Fruit fly (Drosophila melanogaster) whole organism, adult: ENCODE data around the gene phol.

Source experiments
- CG11617 ChIP-seq: fragments of 200-800 bp; sonication (Bioruptor generic); optimal IDR thresholded peaks from 2 replicates; lab custom pipeline; 2017; ENCODE audit warnings: mild to moderate bottlenecking, missing biosample characterization, missing genetic modification reagents, missing genetic modification characterization
- CG12768 ChIP-seq: fragments of 200-800 bp; sonication (Bioruptor generic); optimal IDR thresholded peaks from 2 replicates; lab custom pipeline; 2017; ENCODE audit warnings: missing biosample characterization, missing genetic modification characterization, mild to moderate bottlenecking, moderate library complexity, missing genetic modification reagents
- CG14711 ChIP-seq: fragments of 200-800 bp; sonication (Bioruptor generic); optimal IDR thresholded peaks from 2 replicates; lab custom pipeline; 2018; ENCODE audit warnings: missing biosample characterization, mild to moderate bottlenecking, missing genetic modification characterization, moderate library complexity
- CG1620 ChIP-seq: fragments of 200-800 bp; sonication (Bioruptor generic); optimal IDR thresholded peaks from 2 replicates; lab custom pipeline; 2016; ENCODE audit warnings: missing biosample characterization, missing genetic modification characterization
- CG33017 ChIP-seq: fragments of 200-800 bp; sonication (Bioruptor generic); optimal IDR thresholded peaks from 2 replicates; lab custom pipeline; 2018; ENCODE audit warnings: missing biosample characterization, mild to moderate bottlenecking, missing genetic modification characterization, moderate library complexity
- CG5204 ChIP-seq: fragments of 200-800 bp; sonication (Bioruptor generic); optimal IDR thresholded peaks from 2 replicates; lab custom pipeline; 2016; ENCODE audit warnings: missing biosample characterization, missing genetic modification characterization
- CG7045 ChIP-seq: fragments of 200-800 bp; sonication (Bioruptor generic); optimal IDR thresholded peaks from 2 replicates; lab custom pipeline; 2017; ENCODE audit warnings: missing biosample characterization, mild to moderate bottlenecking, missing genetic modification characterization
- CG7101 ChIP-seq: fragments of 200-800 bp; sonication (Bioruptor generic); optimal IDR thresholded peaks from 2 replicates; lab custom pipeline; 2018; ENCODE audit warnings: missing biosample characterization, mild to moderate bottlenecking, missing genetic modification characterization, moderate library complexity
- Clk ChIP-seq: fragments of 200-800 bp; sonication (Bioruptor generic); optimal IDR thresholded peaks from 2 replicates; lab custom pipeline; 2017; ENCODE audit warnings: missing biosample characterization, missing genetic modification characterization
- Crg-1 ChIP-seq: fragments of 200-800 bp; sonication (Bioruptor generic); optimal IDR thresholded peaks from 2 replicates; lab custom pipeline; 2016; ENCODE audit warnings: missing biosample characterization, missing genetic modification characterization
- Hr96 ChIP-seq: fragments of 200-800 bp; sonication (Bioruptor generic); optimal IDR thresholded peaks from 2 replicates; lab custom pipeline; 2016; ENCODE audit warnings: missing biosample characterization, missing genetic modification characterization
- Mnt ChIP-seq: fragments of 200-800 bp; sonication (Bioruptor generic); optimal IDR thresholded peaks from 2 replicates; lab custom pipeline; 2016; ENCODE audit warnings: missing biosample characterization, mild to moderate bottlenecking, missing genetic modification characterization
- bab1 ChIP-seq: fragments of 200-800 bp; sonication (Bioruptor generic); optimal IDR thresholded peaks from 3 replicates; lab custom pipeline; 2019; ENCODE audit warnings: missing biosample characterization, mild to moderate bottlenecking, missing genetic modification characterization, moderate library complexity
- cic ChIP-seq: fragments of 200-800 bp; sonication (Bioruptor generic); optimal IDR thresholded peaks from 2 replicates; lab custom pipeline; 2017; ENCODE audit warnings: missing biosample characterization, mild to moderate bottlenecking, missing genetic modification characterization, moderate library complexity
- cnc ChIP-seq, 2 experiments: fragments of >200 bp; optimal IDR thresholded peaks; 2 replicates each; lab custom pipeline; 2017
- kay ChIP-seq: fragments of 200-800 bp; sonication (Bioruptor generic); peaks from one replicate; lab custom pipeline; 2016; ENCODE audit warnings: missing biosample characterization, missing genetic modification characterization, borderline replicate concordance
- ovo ChIP-seq: fragments of 200-800 bp; sonication (Bioruptor generic); optimal IDR thresholded peaks from 2 replicates; lab custom pipeline; 2016; ENCODE audit warnings: missing biosample characterization, missing genetic modification characterization
- pad ChIP-seq: fragments of 200-800 bp; sonication (Bioruptor generic); optimal IDR thresholded peaks from 3 replicates; lab custom pipeline; 2017; ENCODE audit warnings: missing biosample characterization, missing genetic modification characterization, mild to moderate bottlenecking, moderate library complexity, missing genetic modification reagents
- tj ChIP-seq: fragments of 200-800 bp; sonication (Bioruptor generic); optimal IDR thresholded peaks from 3 replicates; lab custom pipeline; 2017; ENCODE audit warnings: missing biosample characterization, mild to moderate bottlenecking, missing genetic modification characterization, moderate library complexity
- toe ChIP-seq: fragments of 200-800 bp; sonication (Bioruptor generic); optimal IDR thresholded peaks from 2 replicates; lab custom pipeline; 2016; ENCODE audit warnings: missing biosample characterization, missing genetic modification characterization

phol gene

DNA sequence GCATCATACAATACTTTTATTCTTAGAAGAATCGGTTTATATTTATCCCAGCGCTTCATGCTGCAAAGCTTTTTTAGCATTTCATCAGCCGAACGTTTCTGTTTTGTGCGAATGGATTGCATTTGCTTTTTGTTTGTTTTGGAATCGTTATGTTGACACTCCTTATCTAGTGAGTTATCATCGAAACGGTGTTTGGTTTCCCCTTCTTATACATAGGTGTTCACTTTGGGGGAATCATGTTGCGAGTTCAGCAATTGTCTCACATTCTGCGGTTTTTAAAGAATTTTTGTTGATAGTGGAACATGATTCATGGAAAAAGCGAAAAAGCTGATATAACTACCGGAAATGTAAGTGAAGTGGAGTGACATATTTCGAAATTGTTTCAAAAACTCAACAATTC lies 46.2 kb upstream of the phol start:
- TF ChIP-seq pad (GFP tag; lab: Kevin White, UChicago) (no peak), CG11617 (no peak), tj (GFP tag; lab: Kevin White, UChicago) (peak; percentile 71)

DNA sequence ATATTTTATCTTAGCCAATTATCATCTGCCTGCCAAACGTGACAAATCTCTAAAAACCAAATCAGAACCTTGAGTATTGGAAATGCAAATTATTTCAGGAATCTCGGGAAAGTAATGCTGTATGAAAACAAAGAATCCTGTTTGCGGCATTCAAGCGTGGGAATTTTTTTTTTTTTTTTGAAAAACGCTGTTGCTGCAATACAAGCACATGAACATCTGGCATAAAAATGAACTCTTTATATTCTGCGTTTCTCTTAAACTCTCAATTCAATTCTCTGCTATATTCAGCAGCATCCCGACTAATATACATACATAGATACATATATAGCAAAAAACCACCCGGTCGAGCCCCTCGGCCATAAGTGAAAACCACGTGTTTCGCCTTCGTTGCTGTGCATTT lies 45.2 kb upstream of the phol start:
- TF ChIP-seq CG5204 (GFP tag; lab: Kevin White, UChicago) = no peak
- TF ChIP-seq cic (GFP tag; lab: Kevin White, UChicago) = no peak
- TF ChIP-seq kay (GFP tag; lab: Kevin White, UChicago) = peak; percentile 67
- no peak for TF ChIP-seq Hr96
- TF ChIP-seq bab1 = no peak
- TF ChIP-seq CG11617 = no peak
- no peak for TF ChIP-seq CG12768 (GFP tag; lab: Kevin White, UChicago)
- no peak for TF ChIP-seq cnc (optimal IDR thresholded peaks at IDR 0.05; lab: Kevin White, UChicago)
- TF ChIP-seq ovo (GFP tag; lab: Kevin White, UChicago) = no peak

DNA sequence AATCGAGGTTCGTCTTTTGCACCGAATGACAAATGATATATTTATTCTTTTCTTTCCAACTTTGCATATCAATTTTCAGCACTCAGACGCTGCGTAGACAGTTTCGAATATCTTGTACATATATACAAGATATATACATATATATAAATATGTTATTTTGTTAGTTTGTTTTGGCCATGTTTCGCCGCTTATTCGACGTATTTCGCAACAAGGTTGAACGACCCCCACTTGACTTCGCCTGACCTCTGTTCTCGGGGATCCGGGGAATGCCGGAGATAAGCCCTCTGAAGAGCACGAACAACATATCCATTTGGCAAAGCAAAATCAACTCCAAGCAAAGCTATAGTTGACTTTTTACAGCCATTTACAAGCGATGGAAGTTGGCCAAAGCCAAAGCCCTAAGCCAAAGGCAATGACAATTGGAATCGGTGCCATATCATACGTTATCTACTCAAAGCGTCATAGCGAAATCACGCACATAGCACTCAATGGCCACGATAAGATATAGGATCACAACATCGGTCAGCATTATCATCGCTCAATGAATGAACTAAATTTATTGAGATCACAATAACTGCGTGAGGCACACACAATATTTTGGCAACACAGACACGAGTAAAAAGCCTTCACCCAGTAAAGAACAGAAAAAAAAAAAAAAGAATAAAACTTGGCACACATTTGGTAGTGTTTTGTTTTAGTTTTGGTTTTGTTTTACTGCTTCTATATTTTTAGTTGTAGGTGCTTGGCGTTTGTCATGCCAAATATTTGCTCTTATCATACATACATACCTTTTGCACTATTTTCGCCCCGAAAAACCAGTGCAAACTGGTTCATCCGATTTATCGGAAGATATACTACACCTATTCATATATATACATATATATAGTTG lies 44.1 kb upstream of the phol start:
- peak in 1 of 2 experiments; percentile 29 for TF ChIP-seq cnc (optimal IDR thresholded peaks at IDR 0.05; lab: Kevin White, UChicago)
- TF ChIP-seq tj (GFP tag; lab: Kevin White, UChicago) = peak; percentile 83
- TF ChIP-seq CG7101 = no peak
- TF ChIP-seq kay (GFP tag; lab: Kevin White, UChicago) = peak; percentile 60
- no peak for TF ChIP-seq CG12768 (GFP tag; lab: Kevin White, UChicago)
- TF ChIP-seq cic (GFP tag; lab: Kevin White, UChicago) = peak; percentile 28
- no peak for TF ChIP-seq toe (GFP tag; lab: Kevin White, UChicago)
- no peak for TF ChIP-seq CG33017 (tag; lab: Kevin White, UChicago)
- no peak for TF ChIP-seq pad (GFP tag; lab: Kevin White, UChicago)

DNA sequence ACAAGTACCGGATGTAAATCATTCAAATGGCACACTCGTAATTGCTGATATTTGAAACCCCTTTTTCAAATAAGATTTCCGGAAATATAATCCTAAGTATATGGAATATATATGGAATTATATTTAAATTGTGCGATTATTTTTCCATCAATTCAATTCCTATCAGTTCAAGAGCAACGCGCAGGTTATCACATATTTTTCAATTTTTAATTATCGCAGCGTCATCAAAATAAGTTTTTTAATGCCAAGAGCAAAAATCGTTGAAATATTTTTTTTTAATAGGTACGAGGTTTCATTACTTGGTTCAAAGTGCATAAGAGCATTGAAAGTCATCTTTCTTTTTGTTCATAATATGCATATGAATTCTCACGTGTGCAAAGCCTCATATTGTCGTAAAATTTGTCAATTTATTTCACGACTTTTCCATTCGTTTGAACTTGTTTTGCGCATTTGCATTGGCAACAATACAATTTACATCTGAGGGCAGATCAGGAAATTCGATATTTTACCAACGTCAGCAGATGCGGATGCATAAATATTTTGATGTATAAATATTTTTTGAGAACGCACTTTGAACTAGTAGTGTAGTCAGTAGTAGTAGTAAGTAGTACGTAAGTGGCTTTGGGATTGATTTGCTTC lies 42.0 kb upstream of the phol start:
- TF ChIP-seq CG11617 (no peak), Mnt (GFP tag; lab: Kevin White, UChicago) (no peak), CG7045 (no peak), cic (GFP tag; lab: Kevin White, UChicago) (peak; percentile 51), CG5204 (GFP tag; lab: Kevin White, UChicago) (no peak), CG33017 (tag; lab: Kevin White, UChicago) (no peak), Clk (GFP tag; lab: Kevin White, UChicago) (no peak), kay (GFP tag; lab: Kevin White, UChicago) (peak; percentile 60), bab1 (no peak), cnc (optimal IDR thresholded peaks at IDR 0.05; lab: Kevin White, UChicago) (no peak), CG14711 (tag; lab: Kevin White, UChicago) (no peak), pad (GFP tag; lab: Kevin White, UChicago) (no peak), toe (GFP tag; lab: Kevin White, UChicago) (no peak), tj (GFP tag; lab: Kevin White, UChicago) (peak; percentile 23), CG7101 (no peak), Crg-1 (GFP tag; lab: Kevin White, UChicago) (no peak), CG12768 (GFP tag; lab: Kevin White, UChicago) (peak; percentile 21), Hr96 (no peak), ovo (GFP tag; lab: Kevin White, UChicago) (no peak), CG1620 (GFP tag; lab: Kevin White, UChicago) (no peak)

DNA sequence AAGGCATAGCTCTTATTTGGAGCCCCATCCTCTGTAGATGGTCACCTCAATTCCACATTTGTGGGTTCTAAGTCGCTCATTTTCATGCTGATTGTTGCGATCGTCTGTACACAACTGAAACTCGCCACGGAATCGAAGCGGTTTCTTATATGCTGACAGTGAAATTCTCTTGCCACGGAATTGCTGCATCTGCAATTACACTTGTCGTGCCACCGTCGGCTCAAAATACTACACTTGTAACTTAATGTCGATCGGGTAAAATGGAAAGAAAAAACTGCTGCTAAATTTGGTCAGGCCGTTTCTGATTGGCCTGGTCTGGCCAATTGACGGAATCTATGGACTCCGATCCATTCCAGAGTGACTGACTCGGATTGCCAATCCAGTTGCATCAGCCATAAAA lies 41.2 kb upstream of the phol start:
- TF ChIP-seq kay (GFP tag; lab: Kevin White, UChicago) = no peak
- TF ChIP-seq pad (GFP tag; lab: Kevin White, UChicago) = no peak
- peak; percentile 100 for TF ChIP-seq tj (GFP tag; lab: Kevin White, UChicago)
- peak; percentile 7 for TF ChIP-seq bab1

DNA sequence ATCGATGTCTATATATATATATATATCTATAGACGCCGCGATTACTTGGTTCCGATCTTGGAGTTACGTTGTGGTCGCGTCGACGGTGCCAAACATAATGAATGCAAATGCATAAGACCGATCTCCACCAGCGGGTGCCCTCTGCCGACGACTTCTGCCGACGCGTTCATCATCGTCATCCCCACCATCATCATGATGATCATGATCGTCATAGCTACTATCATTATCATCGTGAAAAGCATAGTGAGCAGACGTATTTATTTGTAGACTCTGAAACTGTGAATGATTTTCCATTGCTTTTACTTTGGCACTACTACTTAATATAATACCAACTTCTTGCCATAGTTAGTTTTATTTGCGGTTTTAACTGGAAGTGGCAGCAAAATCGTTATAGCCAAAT lies 36.0 kb upstream of the phol start, which contains the start of gene CG32037:
TSS of gene CG32037 (minus strand) at position 101 of the 400 bp plus-strand sequence.
- TF ChIP-seq cic (GFP tag; lab: Kevin White, UChicago) = no peak
- TF ChIP-seq cnc (optimal IDR thresholded peaks at IDR 0.05; lab: Kevin White, UChicago) = no peak
- TF ChIP-seq CG11617 = no peak
- TF ChIP-seq CG5204 (GFP tag; lab: Kevin White, UChicago) = no peak
- TF ChIP-seq Clk (GFP tag; lab: Kevin White, UChicago) = no peak
- TF ChIP-seq pad (GFP tag; lab: Kevin White, UChicago) = no peak
- TF ChIP-seq toe (GFP tag; lab: Kevin White, UChicago) = no peak

DNA sequence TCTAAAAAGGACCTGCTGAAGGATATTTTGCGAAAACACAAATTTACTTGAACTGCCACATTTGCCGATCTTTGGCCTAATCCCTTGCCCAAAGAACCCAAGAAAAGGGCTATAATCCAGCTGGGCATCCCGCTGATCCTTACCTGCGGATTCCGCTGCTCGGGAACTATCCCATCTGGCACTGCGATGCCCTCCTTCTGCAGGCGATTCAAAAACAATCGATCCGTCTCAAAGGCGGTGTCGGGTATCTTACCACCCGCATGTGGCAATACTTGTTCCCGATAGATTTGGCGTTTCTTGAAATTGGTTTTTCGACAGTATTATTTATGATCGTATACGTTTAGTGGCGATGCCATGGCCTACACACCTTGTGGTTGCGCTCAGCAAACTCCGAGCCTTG lies 35.2 kb upstream of the phol start:
- no peak for TF ChIP-seq toe (GFP tag; lab: Kevin White, UChicago)
- no peak for TF ChIP-seq cnc (optimal IDR thresholded peaks at IDR 0.05; lab: Kevin White, UChicago)
- no peak for TF ChIP-seq CG14711 (tag; lab: Kevin White, UChicago)
- no peak for TF ChIP-seq cic (GFP tag; lab: Kevin White, UChicago)
- no peak for TF ChIP-seq CG12768 (GFP tag; lab: Kevin White, UChicago)
